Worm (Caenorhabditis elegans): ENCODE data around the gene ugt-66.

ugt-66 gene

DNA sequence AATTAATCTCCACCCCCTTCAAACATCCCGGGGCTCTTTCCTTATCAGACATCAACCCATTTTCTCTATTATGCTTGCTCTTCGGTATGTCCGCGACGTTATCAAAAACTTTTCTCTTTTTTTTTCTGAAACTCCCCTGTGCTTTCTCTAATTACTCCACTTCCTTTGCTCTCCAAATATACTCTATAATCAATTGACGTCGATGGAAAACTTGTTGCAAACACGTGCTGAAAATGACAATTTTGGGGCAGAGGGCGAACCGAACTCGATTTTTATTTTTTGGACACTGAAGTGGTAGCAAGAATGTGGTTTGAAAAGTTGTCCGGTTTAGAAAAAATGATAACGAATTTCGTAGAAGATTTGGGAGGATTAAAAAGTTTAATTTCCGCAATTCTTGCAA lies 15.3 kb downstream of the ugt-66 start:
- no peak for TF ChIP-seq nhr-28 (tag; optimal IDR thresholded peaks at IDR 0.05)
- TF ChIP-seq bed-3 (GFP tag; optimal IDR thresholded peaks at IDR 0.05), result no peak
- TF ChIP-seq lin-13 (tag; optimal IDR thresholded peaks at IDR 0.05), result no peak
- no peak for TF ChIP-seq mls-2 (tag; optimal IDR thresholded peaks at IDR 0.05)
- TF ChIP-seq cnd-1 (tag; optimal IDR thresholded peaks at IDR 0.05), result no peak
- no peak for TF ChIP-seq zip-8 (tag; optimal IDR thresholded peaks at IDR 0.05)
- TF ChIP-seq ceh-39 (tag; optimal IDR thresholded peaks at IDR 0.05), result no peak
- TF ChIP-seq mab-5 (tag; optimal IDR thresholded peaks at IDR 0.05), result no peak
- no peak for TF ChIP-seq elt-3 (tag; optimal IDR thresholded peaks at IDR 0.05)
- TF ChIP-seq nhr-76 (tag; optimal IDR thresholded peaks at IDR 0.05), result no peak
- no peak for TF ChIP-seq pha-4 (tag; optimal IDR thresholded peaks at IDR 0.05)
- TF ChIP-seq blmp-1 (tag; optimal IDR thresholded peaks at IDR 0.05), result no peak

DNA sequence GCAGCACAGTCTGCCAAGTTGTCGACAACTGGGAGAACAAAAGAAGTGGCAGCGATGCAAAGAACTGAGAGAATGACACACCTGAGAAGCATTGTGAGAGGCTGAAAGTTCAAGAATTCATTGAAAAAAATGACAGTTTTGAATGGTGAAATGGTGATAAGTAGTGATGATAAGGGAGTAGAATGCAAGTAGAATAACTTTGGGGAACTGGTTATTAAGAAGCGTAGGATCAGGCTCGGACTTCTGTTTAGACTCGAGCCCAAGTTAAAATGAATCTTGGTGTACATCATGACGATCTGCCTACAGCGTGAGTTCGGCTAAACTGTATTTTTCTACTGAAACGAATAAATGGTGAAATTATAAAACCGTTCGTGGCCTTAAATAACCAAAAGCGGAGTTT lies 15.8 kb downstream of the ugt-66 start, which contains the start of gene F42A10.7:
F42A10.7 (minus strand) TSS at position 101 of the 400 bp plus-strand sequence.
- no peak for TF ChIP-seq ces-1 (GFP tag; optimal IDR thresholded peaks at IDR 0.05)

DNA sequence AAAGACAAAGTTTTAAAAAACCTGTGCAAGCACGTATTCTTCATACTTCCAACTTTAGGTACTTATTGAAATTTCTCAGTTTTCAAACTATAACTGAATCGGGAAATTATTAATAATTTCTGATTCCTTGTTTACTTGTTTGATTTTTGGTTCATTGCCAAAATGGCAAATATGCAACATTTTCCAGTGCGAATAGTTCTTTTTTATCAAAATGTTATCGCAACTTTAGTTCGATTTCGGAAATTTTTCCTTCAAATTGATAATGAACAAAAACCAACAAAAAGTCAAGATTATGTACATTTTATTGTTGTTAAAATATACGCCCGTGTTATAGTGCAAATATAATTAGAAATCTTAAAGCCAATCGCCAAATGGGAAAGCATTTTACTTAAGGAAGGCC lies 16.7 kb downstream of the ugt-66 start:
- TF ChIP-seq lin-13 (tag; optimal IDR thresholded peaks at IDR 0.05), result no peak
- TF ChIP-seq lin-32 (GFP tag; optimal IDR thresholded peaks at IDR 0.05), result no peak
- TF ChIP-seq sptf-1 (tag; optimal IDR thresholded peaks at IDR 0.05), result no peak
- no peak for TF ChIP-seq unc-39 (tag; optimal IDR thresholded peaks at IDR 0.05)
- no peak for TF ChIP-seq drap-1 (GFP tag; optimal IDR thresholded peaks at IDR 0.05)
- no peak for TF ChIP-seq ceh-83 (GFP tag; optimal IDR thresholded peaks at IDR 0.05)
- TF ChIP-seq zip-8 (tag; optimal IDR thresholded peaks at IDR 0.05), result no peak
- no peak for TF ChIP-seq mab-5 (tag; optimal IDR thresholded peaks at IDR 0.05)
- no peak for TF ChIP-seq cnd-1 (tag; optimal IDR thresholded peaks at IDR 0.05)
- TF ChIP-seq mls-2 (tag; optimal IDR thresholded peaks at IDR 0.05), result no peak

DNA sequence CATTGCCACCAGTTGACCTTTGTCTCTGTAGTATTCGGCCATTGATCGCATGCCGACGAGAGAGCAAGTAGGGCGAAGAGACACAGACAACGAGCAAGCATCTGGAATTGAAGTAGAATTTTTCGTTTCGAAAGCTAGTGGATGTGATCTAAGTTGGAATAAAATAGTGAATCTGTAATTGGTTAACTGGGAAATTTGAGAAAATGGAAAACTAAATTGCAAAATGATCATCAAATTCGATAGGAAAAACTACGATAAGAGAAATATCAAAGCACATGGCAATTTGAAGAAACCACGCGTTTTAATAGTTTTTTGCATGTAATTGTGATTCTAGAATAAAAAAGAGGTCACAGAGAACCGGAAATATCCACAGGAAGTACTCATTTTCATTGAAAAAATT lies 17.6 kb downstream of the ugt-66 start, which contains the start of gene F42A10.6:
F42A10.6 (minus strand) TSS at position 101 of the 400 bp plus-strand sequence.
- TF ChIP-seq ztf-11 (tag; optimal IDR thresholded peaks at IDR 0.05), result no peak
- TF ChIP-seq ham-2 (GFP tag; optimal IDR thresholded peaks at IDR 0.05), result no peak
- TF ChIP-seq lin-13 (tag; optimal IDR thresholded peaks at IDR 0.05), result no peak
- TF ChIP-seq ceh-83 (GFP tag; optimal IDR thresholded peaks at IDR 0.05), result no peak
- no peak for TF ChIP-seq lin-32 (GFP tag; optimal IDR thresholded peaks at IDR 0.05)
- no peak for TF ChIP-seq nhr-76 (tag; optimal IDR thresholded peaks at IDR 0.05)
- TF ChIP-seq nhr-237 (tag; optimal IDR thresholded peaks at IDR 0.05), result no peak
- TF ChIP-seq unc-62 (GFP tag; optimal IDR thresholded peaks at IDR 0.05), result no peak
- TF ChIP-seq elt-1 (tag; optimal IDR thresholded peaks at IDR 0.05; ENCODE audit: borderline replicate concordance, insufficient read depth), result no peak
- TF ChIP-seq nhr-28 (tag; optimal IDR thresholded peaks at IDR 0.05), result no peak
- no peak for TF ChIP-seq sem-2 (GFP tag; optimal IDR thresholded peaks at IDR 0.05)
- TF ChIP-seq elt-3 (tag; optimal IDR thresholded peaks at IDR 0.05), result no peak
- TF ChIP-seq M03D4.4 (tag; optimal IDR thresholded peaks at IDR 0.05), result no peak
- no peak for TF ChIP-seq ces-1 (GFP tag; optimal IDR thresholded peaks at IDR 0.05)
- TF ChIP-seq mab-5 (tag; optimal IDR thresholded peaks at IDR 0.05), result no peak
- no peak for TF ChIP-seq pha-4 (tag; optimal IDR thresholded peaks at IDR 0.05)

DNA sequence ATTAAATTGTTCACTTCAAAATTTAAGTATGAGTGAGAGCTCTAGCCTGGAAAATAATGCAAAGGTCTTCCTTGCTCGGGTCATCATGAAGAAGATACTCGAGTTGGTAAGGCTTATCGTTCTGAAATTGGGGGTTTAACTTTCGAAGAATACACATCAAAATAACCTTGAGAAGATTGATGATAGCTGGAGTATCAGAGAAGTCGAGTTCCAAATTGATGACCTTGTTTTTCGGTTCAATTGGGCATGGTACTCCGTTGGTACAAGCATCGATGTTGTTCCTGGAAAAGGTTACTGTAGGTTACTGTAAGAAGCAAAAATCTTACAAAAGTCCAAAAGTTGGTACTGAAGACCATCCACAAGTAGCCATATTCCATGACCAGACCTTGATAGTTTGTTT lies 18.2 kb downstream of the ugt-66 start:
- TF ChIP-seq mab-5 (tag; optimal IDR thresholded peaks at IDR 0.05) (no peak), lin-13 (tag; optimal IDR thresholded peaks at IDR 0.05) (no peak), snpc-4 (tag; optimal IDR thresholded peaks at IDR 0.05) (no peak), ces-1 (GFP tag; optimal IDR thresholded peaks at IDR 0.05) (no peak), zip-8 (tag; optimal IDR thresholded peaks at IDR 0.05) (no peak), sptf-1 (tag; optimal IDR thresholded peaks at IDR 0.05) (no peak), nhr-2 (tag; optimal IDR thresholded peaks at IDR 0.05) (no peak), ceh-39 (tag; optimal IDR thresholded peaks at IDR 0.05) (no peak), nhr-12 (tag; optimal IDR thresholded peaks at IDR 0.05) (no peak), bed-3 (GFP tag; optimal IDR thresholded peaks at IDR 0.05) (no peak)

DNA sequence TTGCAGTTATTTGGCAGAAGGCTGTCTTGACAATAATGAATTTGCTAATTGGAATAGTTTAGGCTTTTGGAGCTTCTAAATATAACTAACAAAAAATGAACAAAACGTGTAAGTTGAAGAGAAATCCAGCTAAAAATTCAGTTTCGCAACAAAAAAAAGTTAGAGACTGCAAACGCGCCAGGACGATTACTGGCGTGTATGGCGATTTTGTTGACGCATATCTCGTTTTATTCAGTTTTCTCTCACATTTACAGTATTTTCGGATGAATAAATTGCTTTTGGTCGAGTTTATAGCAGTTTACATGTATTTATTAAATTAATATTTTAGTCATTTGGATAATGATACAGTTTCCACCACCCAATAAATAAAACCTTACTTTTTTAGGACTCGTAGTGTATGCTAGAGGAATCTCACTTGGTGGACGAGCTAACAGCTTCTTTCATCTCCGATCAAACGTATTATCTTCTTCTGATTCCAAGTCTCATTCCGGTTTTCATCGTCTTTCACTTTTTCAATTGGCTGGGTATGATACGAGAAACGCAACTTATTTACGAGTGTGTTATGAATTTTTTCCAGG lies 21.3 kb downstream of the ugt-66 start, which contains the start of the genes abcf-3 and F42A10.5:
abcf-3 (plus strand) TSS at position 384 of the 578 bp plus-strand sequence.
F42A10.5 (minus strand) TSS at position 458 of the 578 bp plus-strand sequence.
- no peak for TF ChIP-seq unc-62 (GFP tag; optimal IDR thresholded peaks at IDR 0.05)
- no peak for TF ChIP-seq M03D4.4 (tag; optimal IDR thresholded peaks at IDR 0.05)
- TF ChIP-seq nhr-28 (tag; optimal IDR thresholded peaks at IDR 0.05), result no peak
- peak; percentile 63 for TF ChIP-seq lin-13 (tag; optimal IDR thresholded peaks at IDR 0.05)
- no peak for TF ChIP-seq snpc-4 (tag; optimal IDR thresholded peaks at IDR 0.05)
- TF ChIP-seq nhr-237 (tag; optimal IDR thresholded peaks at IDR 0.05), result peak; percentile 16
- no peak for TF ChIP-seq drap-1 (GFP tag; optimal IDR thresholded peaks at IDR 0.05)
- peak; percentile 16 for TF ChIP-seq sptf-1 (tag; optimal IDR thresholded peaks at IDR 0.05)
- no peak for TF ChIP-seq ces-1 (GFP tag; optimal IDR thresholded peaks at IDR 0.05)
- TF ChIP-seq mls-2 (tag; optimal IDR thresholded peaks at IDR 0.05), result no peak
- peak; percentile 37 for TF ChIP-seq mep-1 (tag; optimal IDR thresholded peaks at IDR 0.05)
- TF ChIP-seq elt-3 (tag; optimal IDR thresholded peaks at IDR 0.05), result no peak
- no peak for TF ChIP-seq cnd-1 (tag; optimal IDR thresholded peaks at IDR 0.05)
- no peak for TF ChIP-seq nhr-2 (tag; optimal IDR thresholded peaks at IDR 0.05)
- no peak for TF ChIP-seq ceh-43 (GFP tag; optimal IDR thresholded peaks at IDR 0.05)
- TF ChIP-seq ceh-39 (tag; optimal IDR thresholded peaks at IDR 0.05), result no peak
- no peak for TF ChIP-seq elt-1 (tag; optimal IDR thresholded peaks at IDR 0.05; ENCODE audit: borderline replicate concordance, insufficient read depth)
- TF ChIP-seq zip-8 (tag; optimal IDR thresholded peaks at IDR 0.05), result no peak
- no peak for TF ChIP-seq tbx-8 (GFP tag; optimal IDR thresholded peaks at IDR 0.05)
- no peak for TF ChIP-seq unc-39 (tag; optimal IDR thresholded peaks at IDR 0.05)
- no peak for TF ChIP-seq ztf-11 (tag; optimal IDR thresholded peaks at IDR 0.05)
- no peak for TF ChIP-seq ham-2 (GFP tag; optimal IDR thresholded peaks at IDR 0.05)
- TF ChIP-seq lin-32 (GFP tag; optimal IDR thresholded peaks at IDR 0.05), result no peak
- no peak for TF ChIP-seq flh-1 (GFP tag; optimal IDR thresholded peaks at IDR 0.05)
- peak; percentile 33 for TF ChIP-seq ceh-83 (GFP tag; optimal IDR thresholded peaks at IDR 0.05)
- no peak for TF ChIP-seq hlh-1 (tag; optimal IDR thresholded peaks at IDR 0.05)
- TF ChIP-seq lsy-2 (tag; optimal IDR thresholded peaks at IDR 0.05), result peak; percentile 70
- peak; percentile 38 for TF ChIP-seq pha-4 (tag; optimal IDR thresholded peaks at IDR 0.05)
